Worm (Caenorhabditis elegans): Measurements from ENCODE around the gene cyp-25A2.

cyp-25A2 gene

DNA sequence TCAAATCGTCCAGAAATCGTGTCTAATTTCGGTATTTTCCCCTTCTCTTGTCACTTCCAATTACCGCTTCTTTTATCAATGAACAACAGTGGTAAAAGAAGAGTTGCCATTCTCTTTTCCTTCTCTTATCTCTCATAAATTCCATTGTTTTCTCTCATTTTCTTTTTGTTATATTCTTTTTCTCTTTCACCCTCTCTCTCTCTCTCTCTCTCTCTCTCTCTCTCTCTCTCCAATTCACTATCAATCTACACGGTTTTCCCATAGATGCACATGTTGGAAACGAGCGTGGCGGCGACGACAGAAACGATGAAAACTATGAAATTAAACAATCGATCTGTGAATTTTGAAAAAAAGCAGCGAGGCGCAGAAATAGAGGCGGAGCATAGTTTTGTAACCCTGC lies 35.8 kb upstream of the cyp-25A2 start:
- TF ChIP-seq nhr-19 (GFP tag; conservative IDR thresholded peaks at IDR 0.05) (peak; percentile 44), elt-2 (tag; optimal IDR thresholded peaks at IDR 0.05) (peak; percentile 35), nhr-20 (tag; optimal IDR thresholded peaks at IDR 0.05) (peak; percentile 57), efl-1 (optimal IDR thresholded peaks at IDR 0.05) (peak; percentile 12 to 22), efl-1 (GFP tag; optimal IDR thresholded peaks at IDR 0.05 in 1 of 2) (peak in 1 of 2 experiments; percentile 83), nhr-90 (tag; optimal IDR thresholded peaks at IDR 0.05; ENCODE audit: poor library complexity) (peak; percentile 45), blmp-1 (tag; optimal IDR thresholded peaks at IDR 0.05) (peak; percentile 65), sptf-1 (tag; optimal IDR thresholded peaks at IDR 0.05) (no peak), tbx-2 (tag; optimal IDR thresholded peaks at IDR 0.05) (peak; percentile 21), elt-3 (tag; optimal IDR thresholded peaks at IDR 0.05) (peak in 4 of 6 experiments; percentile 29 to 75 (median 49)), snpc-4 (tag; optimal IDR thresholded peaks at IDR 0.05) (no peak), lin-35 (GFP tag; optimal IDR thresholded peaks at IDR 0.05) (peak in 1 of 2 experiments; percentile 66), nhr-11 (tag; optimal IDR thresholded peaks at IDR 0.05) (no peak), lsy-2 (tag; optimal IDR thresholded peaks at IDR 0.05) (peak; percentile 38 to 40), tlp-1 (tag; optimal IDR thresholded peaks at IDR 0.05) (no peak), ama-1 (optimal IDR thresholded peaks at IDR 0.05) (peak; percentile 12), nhr-71 (tag; optimal IDR thresholded peaks at IDR 0.05) (peak; percentile 55), nhr-47 (tag; optimal IDR thresholded peaks at IDR 0.05) (peak; percentile 15), snu-23 (GFP tag; optimal IDR thresholded peaks at IDR 0.05) (peak; percentile 60), ztf-11 (tag; optimal IDR thresholded peaks at IDR 0.05) (no peak), skn-1 (tag; optimal IDR thresholded peaks at IDR 0.05) (no peak), lin-14 (GFP tag; optimal IDR thresholded peaks at IDR 0.05) (peak; percentile 63), pag-3 (tag; optimal IDR thresholded peaks at IDR 0.05; ENCODE audit: borderline replicate concordance, insufficient read depth) (peak; percentile 7), mep-1 (tag; optimal IDR thresholded peaks at IDR 0.05) (peak; percentile 10)

DNA sequence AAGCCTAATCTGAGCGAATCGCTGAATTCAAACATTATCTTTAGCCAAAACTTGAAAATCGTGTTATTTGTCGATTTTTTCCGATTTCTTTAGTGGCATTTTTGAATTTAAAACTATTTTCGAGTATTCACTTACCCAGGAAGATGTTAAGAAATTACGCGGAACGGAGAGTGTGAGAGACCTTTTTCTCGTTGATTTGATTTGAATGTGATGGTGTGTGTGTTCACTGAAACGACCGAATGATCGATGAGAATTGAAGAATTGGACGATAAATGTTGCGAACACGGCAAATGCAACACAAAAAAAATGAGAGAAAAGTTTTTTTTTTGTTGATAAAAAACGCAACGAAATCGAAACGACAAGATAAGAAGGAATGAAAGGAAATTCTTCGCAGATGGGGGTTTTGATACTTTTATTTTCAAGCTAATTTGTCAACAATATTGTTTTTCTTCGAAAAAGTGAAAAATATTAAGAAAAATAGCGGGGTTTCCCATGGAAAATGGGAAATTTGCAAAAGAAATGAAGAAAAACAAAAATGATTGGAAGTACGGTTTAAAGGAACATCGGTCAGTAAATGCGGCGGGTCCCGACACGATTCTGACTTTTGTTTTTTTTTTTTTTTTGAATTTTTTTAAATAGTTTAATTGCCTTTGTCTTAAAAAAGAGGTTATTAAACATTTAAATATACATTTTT lies 34.6 kb upstream of the cyp-25A2 start, which contains the start of gene mtm-3:
TSS of gene mtm-3 (minus strand) at position 228 of the 694 bp plus-strand sequence.
- TF ChIP-seq blmp-1 (tag; optimal IDR thresholded peaks at IDR 0.05) (peak; percentile 80), ceh-82 (tag; optimal IDR thresholded peaks at IDR 0.05) (no peak), efl-1 (optimal IDR thresholded peaks at IDR 0.05) (no peak), efl-1 (GFP tag; optimal IDR thresholded peaks at IDR 0.05 in 1 of 2) (peak in 1 of 2 experiments; percentile 41), lin-39 (tag; optimal IDR thresholded peaks at IDR 0.05) (no peak)

DNA sequence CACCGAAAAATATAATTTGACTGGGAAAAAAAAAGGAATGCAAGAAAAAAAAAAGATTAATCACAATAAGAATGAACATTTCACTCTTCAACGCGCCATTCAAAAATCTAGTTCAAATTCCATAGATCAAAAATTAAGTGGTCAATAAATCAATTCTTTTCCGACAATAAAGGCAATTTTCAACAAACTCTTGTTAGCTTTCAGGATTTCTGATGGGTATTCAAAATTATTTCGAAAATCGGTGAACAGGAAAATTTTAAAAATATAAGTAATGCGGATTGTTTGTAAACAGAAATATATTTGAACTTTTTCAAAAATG lies 34.1 kb upstream of the cyp-25A2 start:
- TF ChIP-seq C04F5.9 (tag; optimal IDR thresholded peaks at IDR 0.05) (no peak), unc-30 (tag; optimal IDR thresholded peaks at IDR 0.05) (no peak), lin-39 (tag; optimal IDR thresholded peaks at IDR 0.05) (no peak), ceh-82 (tag; optimal IDR thresholded peaks at IDR 0.05) (no peak), lin-13 (GFP tag; optimal IDR thresholded peaks at IDR 0.05) (no peak), aly-2 (tag; optimal IDR thresholded peaks at IDR 0.05) (no peak), tbx-2 (tag; optimal IDR thresholded peaks at IDR 0.05) (no peak), efl-1 (optimal IDR thresholded peaks at IDR 0.05) (no peak), efl-1 (GFP tag; optimal IDR thresholded peaks at IDR 0.05 in 1 of 2) (peak in 1 of 2 experiments; percentile 81)

DNA sequence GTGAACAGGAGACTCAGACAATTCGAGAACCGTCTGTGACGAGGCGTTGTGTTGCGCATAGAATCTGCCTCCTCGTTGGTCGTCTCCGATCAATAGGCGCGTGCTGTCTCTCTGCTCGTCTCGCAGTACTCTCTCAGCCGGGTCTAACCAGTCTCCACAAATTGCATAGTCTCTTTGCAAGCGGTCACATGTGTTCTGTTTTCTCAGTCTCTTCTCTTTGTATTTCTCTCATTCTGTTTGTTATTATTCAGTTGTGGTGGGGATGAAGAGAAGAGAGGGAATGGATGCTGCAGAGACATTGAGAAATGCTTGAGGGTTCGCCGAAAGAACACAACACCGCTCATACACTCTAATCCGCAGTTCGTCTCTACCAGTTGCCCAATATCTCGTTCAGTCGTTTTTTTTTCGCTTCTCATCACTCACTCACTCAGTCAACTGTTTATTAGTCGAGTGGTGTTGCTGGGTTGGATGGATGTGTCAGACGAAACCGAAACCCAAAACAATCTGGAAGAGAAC lies 33.6 kb upstream of the cyp-25A2 start:
- TF ChIP-seq elt-3 (tag; optimal IDR thresholded peaks at IDR 0.05) (peak in 5 of 6 experiments; percentile 59 to 91 (median 81)), nhr-237 (tag; optimal IDR thresholded peaks at IDR 0.05) (peak; percentile 91), nhr-77 (tag; optimal IDR thresholded peaks at IDR 0.05) (peak; percentile 97), unc-98 (GFP tag; IDR thresholded peaks at IDR 0.05) (no peak), rnt-1 (tag; optimal IDR thresholded peaks at IDR 0.05) (peak; percentile 92), isw-1 (GFP tag; IDR thresholded peaks at IDR 0.05) (peak; percentile 90), nhr-19 (GFP tag; conservative IDR thresholded peaks at IDR 0.05) (peak; percentile 95), zip-4 (GFP tag; optimal IDR thresholded peaks at IDR 0.05) (peak; percentile 73), nhr-28 (tag; optimal IDR thresholded peaks at IDR 0.05) (peak; percentile 61), C04F5.9 (tag; optimal IDR thresholded peaks at IDR 0.05) (peak; percentile 43), nhr-47 (tag; optimal IDR thresholded peaks at IDR 0.05) (peak; percentile 97), elt-2 (tag; optimal IDR thresholded peaks at IDR 0.05) (peak; percentile 62), Y116A8C.19 (tag; optimal IDR thresholded peaks at IDR 0.05; ENCODE audit: borderline replicate concordance) (no peak), fkh-4 (tag; optimal IDR thresholded peaks at IDR 0.05; ENCODE audit: borderline replicate concordance) (peak; percentile 33), egl-13 (tag; optimal IDR thresholded peaks at IDR 0.05) (peak; percentile 83), lsy-2 (tag; optimal IDR thresholded peaks at IDR 0.05) (peak; percentile 94 to 96), unc-86 (tag; optimal IDR thresholded peaks at IDR 0.05) (peak; percentile 97), unc-130 (tag; optimal IDR thresholded peaks at IDR 0.05) (peak; percentile 91), nhr-85 (tag) (peak; percentile 98), lin-39 (tag; optimal IDR thresholded peaks at IDR 0.05) (peak; percentile 77), hlh-17 (GFP tag; optimal IDR thresholded peaks at IDR 0.05; ENCODE audit: borderline replicate concordance) (no peak), hpl-2 (GFP tag; optimal IDR thresholded peaks at IDR 0.05) (peak; percentile 87)
